Fruit fly (Drosophila melanogaster) whole organism, adult: ENCODE data around the gene E5.

Experiments used
- CG11617 ChIP-seq: fragments of 200-800 bp; sonication (Bioruptor generic); optimal IDR thresholded peaks from 2 replicates; lab custom pipeline; 2017; ENCODE audit warnings: mild to moderate bottlenecking, missing biosample characterization, missing genetic modification reagents, missing genetic modification characterization
- CG7045 ChIP-seq: fragments of 200-800 bp; sonication (Bioruptor generic); optimal IDR thresholded peaks from 2 replicates; lab custom pipeline; 2017; ENCODE audit warnings: missing biosample characterization, mild to moderate bottlenecking, missing genetic modification characterization
- Hr96 ChIP-seq: fragments of 200-800 bp; sonication (Bioruptor generic); optimal IDR thresholded peaks from 2 replicates; lab custom pipeline; 2016; ENCODE audit warnings: missing biosample characterization, missing genetic modification characterization
- bab1 ChIP-seq: fragments of 200-800 bp; sonication (Bioruptor generic); optimal IDR thresholded peaks from 3 replicates; lab custom pipeline; 2019; ENCODE audit warnings: missing biosample characterization, mild to moderate bottlenecking, missing genetic modification characterization, moderate library complexity
- kay ChIP-seq: fragments of 200-800 bp; sonication (Bioruptor generic); peaks from one replicate; lab custom pipeline; 2016; ENCODE audit warnings: missing biosample characterization, missing genetic modification characterization, borderline replicate concordance
- toe ChIP-seq: fragments of 200-800 bp; sonication (Bioruptor generic); optimal IDR thresholded peaks from 2 replicates; lab custom pipeline; 2016; ENCODE audit warnings: missing biosample characterization, missing genetic modification characterization

dm6 chr3R:13840956-13841355 lies 33.8 kb downstream of the E5 start:
- TF ChIP-seq Hr96 (no peak), bab1 (GFP tag; lab: Kevin White, UChicago) (no peak), CG7045 (GFP tag; lab: Kevin White, UChicago) (no peak), CG11617 (GFP tag; lab: Kevin White, UChicago) (no peak), kay (GFP tag; lab: Kevin White, UChicago) (no peak), toe (GFP tag; lab: Kevin White, UChicago) (no peak)
